Fruit fly (Drosophila melanogaster) whole organism, wandering third instar larva: Measurements from ENCODE around the gene CrebA.

Experiments used
- Abd-B ChIP-seq: fragments of >200 bp; optimal IDR thresholded peaks from 2 replicates; lab custom pipeline; 2017; ENCODE audit warnings: missing biosample characterization, missing genetic modification characterization
- CG32264 ChIP-seq: fragments of 200-800 bp; sonication (Bioruptor generic); optimal IDR thresholded peaks from 2 replicates; lab custom pipeline; 2016; ENCODE audit warnings: missing biosample characterization, missing genetic modification characterization
- CG9705 ChIP-seq: fragments of 200-800 bp; sonication (Bioruptor generic); optimal IDR thresholded peaks from 2 replicates; lab custom pipeline; 2018; ENCODE audit warnings: missing biosample characterization, mild to moderate bottlenecking, missing genetic modification characterization
- CrebA ChIP-seq: fragments of 200-800 bp; sonication (Bioruptor generic); optimal IDR thresholded peaks from 2 replicates; lab custom pipeline; 2016; ENCODE audit warnings: missing biosample characterization, mild to moderate bottlenecking, missing genetic modification characterization, borderline replicate concordance
- Dfd ChIP-seq: fragments of >200 bp; optimal IDR thresholded peaks from 2 replicates; lab custom pipeline; 2017; ENCODE audit warnings: missing biosample characterization, missing genetic modification characterization
- Dif ChIP-seq: fragments of 200-275, 200-300 bp; sonication (Bioruptor generic); optimal IDR thresholded peaks from 2 replicates; lab custom pipeline; 2018; ENCODE audit warnings: missing biosample characterization, missing genetic modification characterization; ENCODE audit not compliant: partially characterized antibody
- GATAd ChIP-seq: sonication (Bioruptor generic); optimal IDR thresholded peaks from 2 replicates; lab custom pipeline; 2016; ENCODE audit warnings: missing biosample characterization, missing genetic modification characterization
- HLH106 ChIP-seq: fragments of 200-800 bp; optimal IDR thresholded peaks from 3 replicates; lab custom pipeline; 2019; ENCODE audit warnings: missing biosample characterization, mild to moderate bottlenecking, missing genetic modification characterization, moderate library complexity
- Hnf4 ChIP-seq: fragments of 200-800 bp; sonication (Bioruptor generic); optimal IDR thresholded peaks from 2 replicates; lab custom pipeline; 2016; ENCODE audit warnings: missing biosample characterization, mild to moderate bottlenecking, missing genetic modification characterization
- Hr78 ChIP-seq: fragments of >200 bp; optimal IDR thresholded peaks from 2 replicates; lab custom pipeline; 2017; ENCODE audit warnings: missing biosample characterization, missing genetic modification characterization
- Hr83 ChIP-seq: fragments of 200-300 bp; sonication (Bioruptor generic); optimal IDR thresholded peaks from 2 replicates; lab custom pipeline; 2016; ENCODE audit warnings: missing biosample characterization, mild to moderate bottlenecking, missing genetic modification characterization, moderate library complexity; ENCODE audit not compliant: poor library complexity, severe bottlenecking
- Jra ChIP-seq: sonication (Bioruptor generic); optimal IDR thresholded peaks from 2 replicates; lab custom pipeline; 2016; ENCODE audit warnings: missing biosample characterization, missing genetic modification characterization
- Mio ChIP-seq: sonication (Bioruptor generic); optimal IDR thresholded peaks from 2 replicates; lab custom pipeline; 2016; ENCODE audit warnings: missing biosample characterization, missing genetic modification characterization
- Myc ChIP-seq: fragments of >200 bp; optimal IDR thresholded peaks from 2 replicates; lab custom pipeline; 2017
- N ChIP-seq: fragments of >200 bp; optimal IDR thresholded peaks from 2 replicates; lab custom pipeline; 2018; ENCODE audit warnings: missing biosample characterization, missing external identifiers, missing genetic modification characterization
- OdsH ChIP-seq: fragments of 200-800 bp; sonication (Bioruptor generic); optimal IDR thresholded peaks from 2 replicates; lab custom pipeline; 2016; ENCODE audit warnings: missing biosample characterization, mild to moderate bottlenecking, missing genetic modification characterization
- Rel ChIP-seq, 2 experiments: fragments of 200-800 bp; sonication (Bioruptor generic) in 1 of 2; optimal IDR thresholded peaks; 2 replicates in 1 of 2; 3 replicates in 1 of 2; lab custom pipeline; 2016 to 2019; ENCODE audit warnings: mild to moderate bottlenecking in 2 of 2, missing biosample characterization in 2 of 2, missing genetic modification characterization in 2 of 2, moderate library complexity in 1 of 2
- Sp1 ChIP-seq: fragments of 200-800 bp; sonication (Bioruptor generic); optimal IDR thresholded peaks from 3 replicates; lab custom pipeline; 2019; ENCODE audit warnings: missing biosample characterization, mild to moderate bottlenecking, missing genetic modification characterization, moderate library complexity
- Vsx2 ChIP-seq: fragments of 200-300, 225-300 bp; sonication (Bioruptor generic); optimal IDR thresholded peaks from 2 replicates; lab custom pipeline; 2018; ENCODE audit warnings: missing biosample characterization, missing genetic modification characterization; ENCODE audit not compliant: partially characterized antibody
- br ChIP-seq: fragments of 200-800 bp; sonication (Bioruptor generic); optimal IDR thresholded peaks from 2 replicates; lab custom pipeline; 2016; ENCODE audit warnings: missing biosample characterization, missing genetic modification characterization
- brk ChIP-seq: fragments of 200-800 bp; sonication (Bioruptor generic); optimal IDR thresholded peaks from 2 replicates; lab custom pipeline; 2016; ENCODE audit warnings: missing biosample characterization, mild to moderate bottlenecking, missing genetic modification characterization
- dl ChIP-seq, 2 experiments: fragments of 175-275, 200-275 bp in 1 of 2; fragments of 200-275 bp in 1 of 2; sonication (Bioruptor generic); optimal IDR thresholded peaks; lab custom pipeline; 2018; ENCODE audit warnings: mild to moderate bottlenecking in 2 of 2, missing biosample characterization in 2 of 2, missing genetic modification characterization in 2 of 2, moderate library complexity in 2 of 2; ENCODE audit not compliant: partially characterized antibody in 2 of 2, insufficient read depth in 1 of 2
- dmrt93B ChIP-seq: fragments of 200-800 bp; sonication (Bioruptor generic); optimal IDR thresholded peaks from 2 replicates; lab custom pipeline; 2018; ENCODE audit warnings: missing biosample characterization, mild to moderate bottlenecking, missing genetic modification characterization
- dsf ChIP-seq: sonication (Bioruptor generic); optimal IDR thresholded peaks from 2 replicates; lab custom pipeline; 2016; ENCODE audit warnings: missing biosample characterization, missing genetic modification characterization, borderline replicate concordance
- ey ChIP-seq: fragments of 200-800 bp; sonication (Bioruptor generic); optimal IDR thresholded peaks from 2 replicates; lab custom pipeline; 2016; ENCODE audit warnings: missing biosample characterization, missing genetic modification characterization
- foxo ChIP-seq, 2 experiments: fragments of 200-800 bp; sonication (Bioruptor generic); optimal IDR thresholded peaks; 2 replicates in 1 of 2; 3 replicates in 1 of 2; lab custom pipeline; 2016 to 2017; ENCODE audit warnings: missing biosample characterization in 2 of 2, missing genetic modification characterization in 2 of 2
- fru ChIP-seq: fragments of 200-800 bp; sonication (Bioruptor generic); optimal IDR thresholded peaks from 3 replicates; lab custom pipeline; 2016; ENCODE audit warnings: missing biosample characterization, mild to moderate bottlenecking, missing genetic modification characterization
- h ChIP-seq: fragments of 200-800 bp; sonication (Bioruptor generic); optimal IDR thresholded peaks from 3 replicates; lab custom pipeline; 2016; ENCODE audit warnings: missing biosample characterization, mild to moderate bottlenecking, missing genetic modification characterization
- jim ChIP-seq: fragments of 175-275, 200-325 bp; sonication (Bioruptor generic); optimal IDR thresholded peaks from 2 replicates; lab custom pipeline; 2016; ENCODE audit warnings: missing biosample characterization, mild to moderate bottlenecking, missing genetic modification characterization
- lola ChIP-seq: fragments of >200 bp; optimal IDR thresholded peaks from 2 replicates; lab custom pipeline; 2017; ENCODE audit warnings: missing biosample characterization, missing genetic modification characterization
- pan ChIP-seq: fragments of >200 bp; optimal IDR thresholded peaks from 2 replicates; lab custom pipeline; 2017
- psq ChIP-seq: fragments of 200-800 bp; sonication (Bioruptor generic); optimal IDR thresholded peaks from 3 replicates; lab custom pipeline; 2017; ENCODE audit warnings: missing biosample characterization, mild to moderate bottlenecking, missing genetic modification characterization, moderate library complexity
- rgr ChIP-seq: fragments of 200-800 bp; sonication (Bioruptor generic); optimal IDR thresholded peaks from 3 replicates; lab custom pipeline; 2016; ENCODE audit warnings: missing biosample characterization, mild to moderate bottlenecking, missing genetic modification characterization
- sage ChIP-seq: fragments of 200-800 bp; sonication (Bioruptor generic); optimal IDR thresholded peaks from 2 replicates; lab custom pipeline; 2016; ENCODE audit warnings: missing biosample characterization, mild to moderate bottlenecking, missing genetic modification characterization
- sv ChIP-seq: fragments of 200-800 bp; sonication (Bioruptor generic); optimal IDR thresholded peaks from 3 replicates; lab custom pipeline; 2016; ENCODE audit warnings: missing biosample characterization, missing genetic modification characterization
- tai ChIP-seq: sonication (Bioruptor generic); optimal IDR thresholded peaks from 2 replicates; lab custom pipeline; 2016; ENCODE audit warnings: missing biosample characterization, missing genetic modification characterization
- usp ChIP-seq: fragments of >200 bp; optimal IDR thresholded peaks from 2 replicates; lab custom pipeline; 2017; ENCODE audit warnings: missing biosample characterization, missing genetic modification characterization
- woc ChIP-seq: sonication (Bioruptor generic); optimal IDR thresholded peaks from 2 replicates; lab custom pipeline; 2016; ENCODE audit warnings: missing biosample characterization, mild to moderate bottlenecking, missing genetic modification characterization

CrebA gene

dm6 chr3L:15580487-15580886, 45.3 kb downstream of the CrebA start, which contains the start of the genes mrn and CG12301:
TSS of gene mrn (minus strand) at chr3L:15580537.
TSS of gene CG12301 (plus strand) at chr3L:15580800.
- no peak for TF ChIP-seq Dif
- no peak for TF ChIP-seq lola (GFP tag; lab: Kevin White, UChicago)
- peak; percentile 80 for TF ChIP-seq Myc
- TF ChIP-seq br = no peak
- TF ChIP-seq h (GFP tag; lab: Kevin White, UChicago) = peak; percentile 97
- TF ChIP-seq dsf = no peak
- no peak for TF ChIP-seq Sp1 (GFP tag; lab: Kevin White, UChicago)
- TF ChIP-seq jim = no peak
- TF ChIP-seq CG32264 = no peak
- TF ChIP-seq foxo (GFP tag; optimal IDR thresholded peaks at IDR 0.05; lab: Kevin White, UChicago) = no peak
- no peak for TF ChIP-seq Abd-B (GFP tag; lab: Kevin White, UChicago)
- no peak for TF ChIP-seq N (GFP tag; lab: Kevin White, UChicago)
- TF ChIP-seq sage = no peak
- no peak for TF ChIP-seq Rel (GFP tag; optimal IDR thresholded peaks at IDR 0.05; lab: Kevin White, UChicago)
- TF ChIP-seq Rel (tag; optimal IDR thresholded peaks at IDR 0.05; lab: Kevin White, UChicago) = peak; percentile 85
- no peak for TF ChIP-seq Dfd (GFP tag; lab: Kevin White, UChicago)
- TF ChIP-seq woc = no peak
- TF ChIP-seq Hr83 (GFP tag; lab: Kevin White, UChicago) = peak; percentile 94
- TF ChIP-seq Mio (GFP tag; lab: Kevin White, UChicago) = no peak
- no peak for TF ChIP-seq dl (GFP tag; optimal IDR thresholded peaks at IDR 0.05; lab: Kevin White, UChicago; ENCODE audit: insufficient read depth in 1 of 2, partially characterized antibody in 2 of 2)
- TF ChIP-seq dmrt93B (GFP tag; lab: Kevin White, UChicago) = no peak
- TF ChIP-seq OdsH (GFP tag; lab: Kevin White, UChicago) = peak; percentile 80
- TF ChIP-seq rgr (GFP tag; lab: Kevin White, UChicago) = peak; percentile 87
- no peak for TF ChIP-seq brk (GFP tag; lab: Kevin White, UChicago)
- no peak for TF ChIP-seq CrebA (GFP tag; lab: Kevin White, UChicago)
- no peak for TF ChIP-seq GATAd (GFP tag; lab: Kevin White, UChicago)
- TF ChIP-seq Jra (GFP tag; lab: Kevin White, UChicago) = no peak
- TF ChIP-seq tai (GFP tag; lab: Kevin White, UChicago) = no peak
- TF ChIP-seq CG9705 = peak; percentile 43
- peak; percentile 93 for TF ChIP-seq HLH106 (tag; lab: Kevin White, UChicago)
- TF ChIP-seq fru = no peak
- no peak for TF ChIP-seq Hr78
- TF ChIP-seq ey (GFP tag; lab: Kevin White, UChicago) = peak; percentile 81
- TF ChIP-seq sv (GFP tag; lab: Kevin White, UChicago) = peak; percentile 67
- TF ChIP-seq psq (GFP tag; lab: Kevin White, UChicago) = peak; percentile 65
- no peak for TF ChIP-seq Hnf4 (GFP tag; lab: Kevin White, UChicago)
- no peak for TF ChIP-seq Vsx2 (GFP tag; lab: Kevin White, UChicago)
- TF ChIP-seq usp (GFP tag; lab: Kevin White, UChicago) = no peak
- TF ChIP-seq pan (lab: Kevin White, UChicago) = no peak

DNA sequence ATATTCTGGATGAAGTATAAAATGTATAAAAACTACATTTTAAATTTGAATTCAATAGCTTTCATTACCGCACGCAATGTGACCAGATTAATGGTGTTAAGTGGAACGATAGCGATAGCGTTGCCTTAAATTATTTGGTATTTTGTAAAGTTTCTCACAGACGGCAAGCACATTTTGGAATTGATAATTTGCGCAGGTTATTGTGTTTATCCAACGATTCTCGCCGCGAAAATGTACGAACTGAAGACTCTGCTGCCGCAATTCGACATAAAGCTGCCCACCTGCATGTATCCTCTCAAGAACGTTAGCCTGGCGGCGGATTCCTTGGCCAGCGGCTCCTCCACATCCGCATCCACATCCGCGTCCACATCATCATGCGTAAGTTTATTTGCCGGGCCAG, 48.3 kb downstream of the CrebA start, which contains the start of gene AIMP2:
Gene AIMP2 (plus strand): TSS at position 135 of the 400 bp plus-strand sequence.
- peak; percentile 44 for TF ChIP-seq rgr (GFP tag; lab: Kevin White, UChicago)
- no peak for TF ChIP-seq brk (GFP tag; lab: Kevin White, UChicago)
